Fruit fly (Drosophila melanogaster) S2 (cell line): Measurements from ENCODE around the gene CG34148.

Experiments used
- CG8478 ChIP-seq: fragments of >200 bp; optimal IDR thresholded peaks from 2 replicates; lab custom pipeline; 2018
- CTCF ChIP-seq, 2 experiments: fragments of >200 bp; optimal IDR thresholded peaks; 2 replicates each; lab custom pipeline; 2018

dm6 chr3R:21856098-21856872 is 22.2 kb downstream of the CG34148 start, which contains the start of gene glec:
- TF ChIP-seq CTCF (optimal IDR thresholded peaks at IDR 0.05; lab: Kevin White, UChicago), result peak in 1 of 2 experiments; percentile 22
- no peak for TF ChIP-seq CG8478 (lab: Kevin White, UChicago)
